Worm (Caenorhabditis elegans) whole organism, young adult: ENCODE measurements around the gene C18D11.6.
A peak's percentile ranks its signal among the peaks of the same experiment; 100 is the strongest.

Experiments used
- B0261.1 ChIP-seq: sonication (generic microtip); optimal IDR thresholded peaks from 2 replicates; lab custom pipeline; 2016; ENCODE audit warnings: mild to moderate bottlenecking, missing genetic modification characterization, moderate library complexity, missing compliant biosample characterization
- F10E7.11 ChIP-seq: sonication (generic microtip); optimal IDR thresholded peaks from 2 replicates; lab custom pipeline; 2017; ENCODE audit warnings: mild to moderate bottlenecking, missing genetic modification characterization, moderate library complexity, missing compliant biosample characterization
- F23B12.7 ChIP-seq: sonication (generic microtip); optimal IDR thresholded peaks from 2 replicates; lab custom pipeline; 2017; ENCODE audit warnings: missing genetic modification characterization, mild to moderate bottlenecking, missing compliant biosample characterization, antibody characterized with exemption, moderate library complexity; ENCODE audit not compliant: insufficient read depth
- F33H1.4 ChIP-seq: fragments of 200-800 bp; sonication (Bioruptor generic); IDR thresholded peaks from 2 replicates; pipeline ENCODE4 v1.3.6; 2022; ENCODE audit warnings: missing genetic modification reagents, missing genetic modification characterization, missing compliant biosample characterization
- F39B2.1 ChIP-seq: fragments of 200-800 bp; sonication (Bioruptor generic); IDR thresholded peaks from 2 replicates; pipeline ENCODE4 v1.3.6; 2022; ENCODE audit warnings: missing genetic modification reagents, missing genetic modification characterization, missing compliant biosample characterization
- K11D2.4 ChIP-seq: fragments of 200-800 bp; sonication (Bioruptor generic); IDR thresholded peaks from 2 replicates; pipeline ENCODE4 v1.3.6; 2022; ENCODE audit warnings: missing genetic modification reagents, missing genetic modification characterization, missing compliant biosample characterization
- Y79H2A.3 ChIP-seq: fragments of 200-800 bp; sonication (Bioruptor generic); conservative IDR thresholded peaks from 2 replicates; pipeline ENCODE4 v1.3.6; 2022; ENCODE audit warnings: missing genetic modification reagents, missing genetic modification characterization, missing compliant biosample characterization
- Y95B8A.8 ChIP-seq: fragments of 200-800 bp; sonication (Bioruptor generic); IDR thresholded peaks from 2 replicates; pipeline ENCODE4 v1.3.6; 2022; ENCODE audit warnings: missing genetic modification reagents, missing genetic modification characterization, missing compliant biosample characterization
- akir-1 ChIP-seq: fragments of 200-800 bp; sonication (Bioruptor generic); optimal IDR thresholded peaks from 2 replicates; lab custom pipeline; 2018; ENCODE audit warnings: mild to moderate bottlenecking, missing genetic modification characterization, moderate library complexity, missing compliant biosample characterization
- ama-1 ChIP-seq, 3 experiments: fragments of 150-350 bp in 1 of 3; sonication (generic microtip) in 2 of 3; optimal IDR thresholded peaks; 2 replicates each; lab custom pipeline; 2014 to 2018; ENCODE audit warnings: missing biosample characterization in 2 of 3, missing genetic modification characterization in 2 of 3, missing genetic modification reagents in 2 of 3
- atf-7 ChIP-seq: sonication (generic microtip); optimal IDR thresholded peaks from 2 replicates; lab custom pipeline; 2017; ENCODE audit warnings: mild to moderate bottlenecking, missing genetic modification characterization, missing compliant biosample characterization
- attf-6 ChIP-seq: fragments of 200-800 bp; sonication (Bioruptor generic); IDR thresholded peaks from 2 replicates; pipeline ENCODE4 v1.3.6; 2022; ENCODE audit warnings: missing genetic modification reagents, missing genetic modification characterization, missing compliant biosample characterization
- bed-1 ChIP-seq: fragments of 200-800 bp; sonication (Bioruptor generic); IDR thresholded peaks from 2 replicates; pipeline ENCODE4 v1.3.6; 2022; ENCODE audit warnings: missing genetic modification reagents, missing genetic modification characterization, missing compliant biosample characterization
- cebp-1 ChIP-seq, 2 experiments: fragments of 200-800 bp in 1 of 2; sonication (Bioruptor generic) in 1 of 2; sonication (generic microtip) in 1 of 2; IDR thresholded peaks in 1 of 2; optimal IDR thresholded peaks in 1 of 2; 2 replicates each; pipeline versions ENCODE4 v1.3.6 to Lab custom; 2017 to 2022; ENCODE audit warnings: missing compliant biosample characterization in 2 of 2, missing genetic modification characterization in 2 of 2, mild to moderate bottlenecking in 1 of 2, missing genetic modification reagents in 1 of 2, moderate library complexity in 1 of 2
- ceh-27 ChIP-seq: fragments of 200-800 bp; sonication (Bioruptor generic); optimal IDR thresholded peaks from 2 replicates; lab custom pipeline; 2018; ENCODE audit warnings: mild to moderate bottlenecking, missing genetic modification characterization, moderate library complexity, missing compliant biosample characterization
- ceh-40 ChIP-seq: fragments of 200-800 bp; sonication (Bioruptor generic); IDR thresholded peaks from 2 replicates; pipeline ENCODE4 v1.3.6; 2022; ENCODE audit warnings: missing genetic modification characterization, missing compliant biosample characterization
- ceh-79 ChIP-seq: sonication (generic microtip); optimal IDR thresholded peaks from 2 replicates; lab custom pipeline; 2017; ENCODE audit warnings: mild to moderate bottlenecking, missing genetic modification characterization, missing compliant biosample characterization
- egl-18 ChIP-seq: fragments of 200-800 bp; sonication (Bioruptor generic); IDR thresholded peaks from 2 replicates; pipeline ENCODE4 v1.3.6; 2022; ENCODE audit warnings: missing genetic modification reagents, missing genetic modification characterization, missing compliant biosample characterization
- egrh-3 ChIP-seq: fragments of 200-800 bp; sonication (Bioruptor generic); IDR thresholded peaks from 2 replicates; pipeline ENCODE4 v1.3.6; 2022; ENCODE audit warnings: missing genetic modification reagents, missing genetic modification characterization, missing compliant biosample characterization
- hlh-12 ChIP-seq: sonication (generic microtip); optimal IDR thresholded peaks from 2 replicates; lab custom pipeline; 2016; ENCODE audit warnings: missing genetic modification characterization, missing compliant biosample characterization
- hrde-1 ChIP-seq: sonication (generic microtip); optimal IDR thresholded peaks from 2 replicates; lab custom pipeline; 2016; ENCODE audit warnings: missing genetic modification characterization, mild to moderate bottlenecking, missing compliant biosample characterization, moderate library complexity, missing genotype, missing genetic modification reagents, borderline replicate concordance
- let-607 ChIP-seq, 2 experiments: fragments of 200-800 bp in 1 of 2; sonication (Bioruptor generic) in 1 of 2; sonication (generic microtip) in 1 of 2; optimal IDR thresholded peaks; 2 replicates each; lab custom pipeline; 2016 to 2018; ENCODE audit warnings: mild to moderate bottlenecking in 2 of 2, missing compliant biosample characterization in 2 of 2, missing genetic modification characterization in 2 of 2, moderate library complexity in 2 of 2, missing genotype in 1 of 2
- lin-35 ChIP-seq, 3 experiments: fragments of 150-350 bp in 2 of 3; sonication (generic microtip) in 1 of 3; optimal IDR thresholded peaks; 2 replicates each; lab custom pipeline; 2014 to 2018; ENCODE audit warnings: missing biosample characterization in 3 of 3, missing genetic modification characterization in 3 of 3, missing genetic modification reagents in 3 of 3
- lin-40 ChIP-seq: sonication (generic microtip); optimal IDR thresholded peaks from 2 replicates; lab custom pipeline; 2016; ENCODE audit warnings: missing genetic modification characterization, mild to moderate bottlenecking, missing compliant biosample characterization, missing genotype, missing genetic modification reagents
- nfyb-1 ChIP-seq: fragments of 200-800 bp; sonication (Bioruptor generic); IDR thresholded peaks from 2 replicates; pipeline ENCODE4 v1.3.6; 2022; ENCODE audit warnings: missing genetic modification reagents, missing genetic modification characterization, missing compliant biosample characterization
- nhr-27 ChIP-seq: fragments of 200-800 bp; sonication (Bioruptor generic); optimal IDR thresholded peaks from 2 replicates; lab custom pipeline; 2018; ENCODE audit warnings: mild to moderate bottlenecking, missing genetic modification characterization, moderate library complexity, missing compliant biosample characterization
- nhr-80 ChIP-seq: sonication (generic microtip); optimal IDR thresholded peaks from 2 replicates; lab custom pipeline; 2016; ENCODE audit warnings: missing genetic modification characterization, missing compliant biosample characterization
- pha-4 ChIP-seq: fragments of 150-350 bp; sonication (generic microtip); optimal IDR thresholded peaks from 2 replicates; lab custom pipeline; 2014; ENCODE audit warnings: missing biosample characterization, missing genetic modification reagents, missing genetic modification characterization
- rcor-1 ChIP-seq: fragments of 200-800 bp; sonication (Bioruptor generic); IDR thresholded peaks from 2 replicates; pipeline ENCODE4 v1.3.6; 2022; ENCODE audit warnings: missing genetic modification reagents, missing genetic modification characterization, missing compliant biosample characterization
- rec-8 ChIP-seq, 2 experiments: sonication (generic microtip); optimal IDR thresholded peaks; 2 replicates each; lab custom pipeline; 2016; ENCODE audit warnings: mild to moderate bottlenecking in 2 of 2, missing genetic modification characterization in 2 of 2, missing genetic modification reagents in 2 of 2, missing genotype in 2 of 2, missing biosample characterization in 1 of 2, missing compliant biosample characterization in 1 of 2, moderate library complexity in 1 of 2
- rpc-1 ChIP-seq, 2 experiments: fragments of 150-350 bp in 1 of 2; sonication (generic microtip) in 1 of 2; optimal IDR thresholded peaks; 2 replicates each; lab custom pipeline; 2014 to 2018; ENCODE audit warnings: missing biosample characterization in 1 of 2, missing genetic modification characterization in 1 of 2, missing genetic modification reagents in 1 of 2, missing genotype in 1 of 2
- somi-1 ChIP-seq: fragments of 200-800 bp; sonication (Bioruptor generic); optimal IDR thresholded peaks from 2 replicates; lab custom pipeline; 2018; ENCODE audit warnings: mild to moderate bottlenecking, missing genetic modification characterization, missing compliant biosample characterization
- tbp1 ChIP-seq: fragments of 200-800 bp; sonication (Bioruptor generic); optimal IDR thresholded peaks from 2 replicates; lab custom pipeline; 2018; ENCODE audit warnings: mild to moderate bottlenecking, missing genetic modification characterization, missing compliant biosample characterization
- unc-130 ChIP-seq: sonication (generic microtip); optimal IDR thresholded peaks from 2 replicates; lab custom pipeline; 2016; ENCODE audit warnings: missing genetic modification reagents, missing genetic modification characterization, missing compliant biosample characterization
- zfh-2 ChIP-seq: fragments of 200-800 bp; sonication (Bioruptor generic); conservative IDR thresholded peaks from 2 replicates; pipeline ENCODE4 v1.3.6; 2022; ENCODE audit warnings: missing genetic modification reagents, missing genetic modification characterization, missing compliant biosample characterization
- ztf-25 ChIP-seq: fragments of 200-800 bp; sonication (Bioruptor generic); IDR thresholded peaks from 2 replicates; pipeline ENCODE4 v1.3.6; 2022; ENCODE audit warnings: missing genetic modification reagents, missing genetic modification characterization, missing compliant biosample characterization
- ztf-28 ChIP-seq: fragments of 200-800 bp; sonication (Bioruptor generic); IDR thresholded peaks from 2 replicates; pipeline ENCODE4 v1.3.6; 2022; ENCODE audit warnings: missing genetic modification reagents, missing genetic modification characterization, missing compliant biosample characterization

C18D11.6 gene

ce11 chrIII:11826118-11826517, 15.8 kb downstream of the C18D11.6 start, which contains the start of gene rsp-8:
TSS of gene rsp-8 (plus strand) at chrIII:11826418.
- TF ChIP-seq attf-6 (GFP tag; lab: Robert Waterston, UW) = no peak
- no peak for TF ChIP-seq cebp-1 (GFP tag; IDR thresholded peaks at IDR 0.05; lab: Robert Waterston, UW)
- no peak for TF ChIP-seq cebp-1 (tag; optimal IDR thresholded peaks at IDR 0.05; lab: Kevin White, UChicago)
- TF ChIP-seq F39B2.1 (GFP tag; lab: Robert Waterston, UW) = no peak
- TF ChIP-seq akir-1 (GFP tag; lab: Kevin White, UChicago) = no peak
- TF ChIP-seq egl-18 (GFP tag; lab: Robert Waterston, UW) = no peak
- no peak for TF ChIP-seq hlh-12 (tag; lab: Kevin White, UChicago)
- TF ChIP-seq, all 124 proteins: peak for 0

ce11 chrIII:11829062-11829461, 18.7 kb downstream of the C18D11.6 start:
- TF ChIP-seq B0261.1 (tag; lab: Kevin White, UChicago) (no peak), somi-1 (GFP tag; lab: Kevin White, UChicago) (no peak), Y79H2A.3 (no peak), lin-35 (GFP tag; optimal IDR thresholded peaks at IDR 0.05; lab: Kevin White, UChicago) (no peak), let-607 (tag; optimal IDR thresholded peaks at IDR 0.05; lab: Kevin White, UChicago) (no peak), ceh-79 (tag; lab: Kevin White, UChicago) (no peak), rec-8 (tag; optimal IDR thresholded peaks at IDR 0.05; lab: Kevin White, UChicago) (no peak), K11D2.4 (GFP tag; lab: Robert Waterston, UW) (no peak), ceh-40 (no peak)

- TF ChIP-seq ztf-25 (GFP tag; lab: Robert Waterston, UW) = no peak
- TF ChIP-seq nfyb-1 = peak; percentile 90
- peak; percentile 28; the same call in 1 of the 2 replicates for TF ChIP-seq rcor-1 (GFP tag; lab: Robert Waterston, UW)
- TF ChIP-seq egrh-3 (GFP tag; lab: Robert Waterston, UW) = peak; percentile 75; the same call in 1 of the 2 replicates
- peak; percentile 83 for TF ChIP-seq zfh-2 (GFP tag; lab: Robert Waterston, UW)
- no peak for TF ChIP-seq rpc-1 (optimal IDR thresholded peaks at IDR 0.05; lab: Kevin White, UChicago)
- TF ChIP-seq rpc-1 (tag; optimal IDR thresholded peaks at IDR 0.05; lab: Kevin White, UChicago) = no peak
- TF ChIP-seq, all 124 proteins: peak for 4
Observed at ce11 chrIII:11829585-11830195, 19.3 kb downstream of the C18D11.6 start.

- peak; percentile 18; the same call in 1 of the 2 replicates for TF ChIP-seq F33H1.4 (GFP tag; lab: Robert Waterston, UW)
- TF ChIP-seq nhr-80 (tag; lab: Kevin White, UChicago) = no peak
- TF ChIP-seq ceh-27 (GFP tag; lab: Kevin White, UChicago) = peak; percentile 10
- no peak; the same call in 1 of the 2 replicates for TF ChIP-seq egrh-3 (GFP tag; lab: Robert Waterston, UW)
- TF ChIP-seq hrde-1 = peak; percentile 80
- peak; percentile 86 for TF ChIP-seq Y95B8A.8 (GFP tag; lab: Robert Waterston, UW)
- TF ChIP-seq tbp1 (GFP tag; lab: Kevin White, UChicago) = no peak
- TF ChIP-seq unc-130 (GFP tag; lab: Kevin White, UChicago) = no peak
- peak; percentile 53 for TF ChIP-seq nhr-27 (tag; lab: Kevin White, UChicago)
- TF ChIP-seq atf-7 (tag; lab: Kevin White, UChicago) = no peak
- TF ChIP-seq Y79H2A.3 = no peak; the same call in 1 of the 2 replicates
- TF ChIP-seq lin-40 (tag; lab: Kevin White, UChicago) = no peak
- TF ChIP-seq bed-1 (GFP tag; lab: Robert Waterston, UW) = peak; percentile 70; the same call in 1 of the 2 replicates
- no peak for TF ChIP-seq ama-1 (optimal IDR thresholded peaks at IDR 0.05; lab: Kevin White, UChicago)
- TF ChIP-seq ama-1 (GFP tag; optimal IDR thresholded peaks at IDR 0.05; lab: Kevin White, UChicago) = peak in 1 of 2 experiments; percentile 94
- TF ChIP-seq F10E7.11 = peak; percentile 9
- TF ChIP-seq ztf-28 (GFP tag; lab: Robert Waterston, UW) = no peak
- peak; percentile 25 for TF ChIP-seq F23B12.7
- TF ChIP-seq K11D2.4 (GFP tag; lab: Robert Waterston, UW) = peak; percentile 79; the same call in 1 of the 2 replicates
- TF ChIP-seq pha-4 = no peak
- TF ChIP-seq let-607 (tag; optimal IDR thresholded peaks at IDR 0.05; lab: Kevin White, UChicago) = no peak
Observed at ce11 chrIII:11830522-11831489, 20.4 kb downstream of the C18D11.6 start.
